Worm (Caenorhabditis elegans) whole organism, L3 larva: ENCODE measurements around the gene acbp-6.

ENCODE experiments used
- R02D3.7 ChIP-seq: fragments of 150-350 bp; optimal IDR thresholded peaks from 2 replicates; lab custom pipeline; 2014; ENCODE audit warnings: missing biosample characterization, missing genetic modification characterization
- ZK546.5 ChIP-seq: sonication (generic microtip); optimal IDR thresholded peaks from 2 replicates; lab custom pipeline; 2017; ENCODE audit warnings: missing biosample characterization, missing genetic modification characterization
- ama-1 ChIP-seq: fragments of 150-350 bp; optimal IDR thresholded peaks from 2 replicates; lab custom pipeline; 2018
- ceh-16 ChIP-seq: sonication (generic microtip); optimal IDR thresholded peaks from 2 replicates; lab custom pipeline; 2017; ENCODE audit warnings: missing biosample characterization, missing genetic modification characterization
- ceh-28 ChIP-seq: fragments of 150-350 bp; optimal IDR thresholded peaks from 2 replicates; lab custom pipeline; 2014; ENCODE audit warnings: missing biosample characterization, missing genetic modification reagents, missing genetic modification characterization
- ceh-82 ChIP-seq: fragments of 150-350 bp; optimal IDR thresholded peaks from 2 replicates; lab custom pipeline; 2014; ENCODE audit warnings: missing biosample characterization, missing genetic modification characterization
- ceh-9 ChIP-seq: sonication (generic microtip); optimal IDR thresholded peaks from 2 replicates; lab custom pipeline; 2018; ENCODE audit warnings: missing biosample characterization, missing genetic modification characterization
- daf-12 ChIP-seq: fragments of 150-350 bp; optimal IDR thresholded peaks from 2 replicates; lab custom pipeline; 2014; ENCODE audit warnings: missing biosample characterization, missing genetic modification reagents, missing genetic modification characterization
- egl-27 ChIP-seq: sonication (generic microtip); optimal IDR thresholded peaks from 4 replicates; lab custom pipeline; 2017; ENCODE audit warnings: missing biosample characterization, missing genetic modification reagents, missing genetic modification characterization
- elt-1 ChIP-seq: fragments of 150-350 bp; optimal IDR thresholded peaks from 2 replicates; lab custom pipeline; 2014; ENCODE audit warnings: missing biosample characterization, missing genetic modification characterization
- elt-2 ChIP-seq: sonication (generic microtip); optimal IDR thresholded peaks from 2 replicates; lab custom pipeline; 2016; ENCODE audit warnings: missing genetic modification reagents, mild to moderate bottlenecking, missing genetic modification characterization, missing compliant biosample characterization
- eor-1 ChIP-seq, 2 experiments: fragments of 150-350 bp; optimal IDR thresholded peaks; 2 replicates each; lab custom pipeline; 2014 to 2018; ENCODE audit warnings: missing biosample characterization in 2 of 2, missing genetic modification characterization in 2 of 2
- fkh-10 ChIP-seq: sonication (generic microtip); optimal IDR thresholded peaks from 2 replicates; lab custom pipeline; 2017; ENCODE audit warnings: missing biosample characterization, missing genetic modification reagents, missing genetic modification characterization
- fkh-2 ChIP-seq: fragments of 150-350 bp; optimal IDR thresholded peaks from 2 replicates; lab custom pipeline; 2014; ENCODE audit warnings: missing biosample characterization, missing genetic modification reagents, missing genetic modification characterization
- fos-1 ChIP-seq: fragments of 150-350 bp; optimal IDR thresholded peaks from 2 replicates; lab custom pipeline; 2014; ENCODE audit warnings: missing biosample characterization, missing genetic modification characterization
- hmg-11 ChIP-seq: sonication (generic microtip); optimal IDR thresholded peaks from 2 replicates; lab custom pipeline; 2016; ENCODE audit warnings: missing genetic modification characterization, missing compliant biosample characterization
- jun-1 ChIP-seq: fragments of 150-350 bp; optimal IDR thresholded peaks from 2 replicates; lab custom pipeline; 2014; ENCODE audit warnings: missing biosample characterization, missing genetic modification reagents, missing genetic modification characterization
- lin-15B ChIP-seq: fragments of 150-350 bp; optimal IDR thresholded peaks from 2 replicates; lab custom pipeline; 2014; ENCODE audit warnings: missing biosample characterization, missing genetic modification characterization
- lin-39 ChIP-seq: fragments of 150-350 bp; optimal IDR thresholded peaks from 2 replicates; lab custom pipeline; 2018; ENCODE audit warnings: missing biosample characterization, missing genetic modification reagents, missing genetic modification characterization
- lsy-12 ChIP-seq: sonication (generic microtip); optimal IDR thresholded peaks from 2 replicates; lab custom pipeline; 2016; ENCODE audit warnings: mild to moderate bottlenecking, missing genetic modification characterization, missing compliant biosample characterization
- mdl-1 ChIP-seq: fragments of 150-350 bp; optimal IDR thresholded peaks from 2 replicates; lab custom pipeline; 2014; ENCODE audit warnings: missing biosample characterization, missing genetic modification characterization
- mml-1 ChIP-seq: fragments of 150-350 bp; sonication (generic microtip); optimal IDR thresholded peaks from 3 replicates; lab custom pipeline; 2014; ENCODE audit warnings: missing biosample characterization, missing genetic modification characterization
- nhr-11 ChIP-seq: fragments of 150-350 bp; optimal IDR thresholded peaks from 2 replicates; lab custom pipeline; 2014; ENCODE audit warnings: missing biosample characterization, missing genetic modification characterization
- nhr-12 ChIP-seq: fragments of 150-350 bp; optimal IDR thresholded peaks from 2 replicates; lab custom pipeline; 2014; ENCODE audit warnings: missing biosample characterization, missing genetic modification characterization
- nhr-23 ChIP-seq: fragments of 150-350 bp; optimal IDR thresholded peaks from 2 replicates; lab custom pipeline; 2014; ENCODE audit warnings: missing biosample characterization, missing genetic modification reagents, missing genetic modification characterization
- nhr-25 ChIP-seq: sonication (generic microtip); optimal IDR thresholded peaks from 2 replicates; lab custom pipeline; 2017; ENCODE audit warnings: missing biosample characterization, missing genetic modification characterization
- nhr-28 ChIP-seq: fragments of 150-350 bp; optimal IDR thresholded peaks from 2 replicates; lab custom pipeline; 2014; ENCODE audit warnings: missing biosample characterization, missing genetic modification characterization
- nhr-76 ChIP-seq: fragments of 150-350 bp; sonication (generic microtip); optimal IDR thresholded peaks from 5 replicates; lab custom pipeline; 2014; ENCODE audit warnings: missing biosample characterization, missing genetic modification characterization
- nhr-77 ChIP-seq: fragments of 150-350 bp; optimal IDR thresholded peaks from 2 replicates; lab custom pipeline; 2014; ENCODE audit warnings: missing biosample characterization, missing genetic modification characterization
- pha-4 ChIP-seq: fragments of 150-350 bp; optimal IDR thresholded peaks from 2 replicates; lab custom pipeline; 2014; ENCODE audit warnings: missing biosample characterization, missing genetic modification reagents, missing genetic modification characterization
- pqm-1 ChIP-seq: fragments of 150-350 bp; optimal IDR thresholded peaks from 2 replicates; lab custom pipeline; 2017; ENCODE audit warnings: missing biosample characterization, missing genetic modification characterization, inconsistent platforms
- snpc-4 ChIP-seq: fragments of 150-350 bp; optimal IDR thresholded peaks from 2 replicates; lab custom pipeline; 2014; ENCODE audit warnings: missing biosample characterization, missing genetic modification characterization
- tbx-2 ChIP-seq: sonication (generic microtip); optimal IDR thresholded peaks from 2 replicates; lab custom pipeline; 2016; ENCODE audit warnings: mild to moderate bottlenecking, missing genetic modification characterization, missing compliant biosample characterization
- unc-39 ChIP-seq: sonication (generic microtip); optimal IDR thresholded peaks from 4 replicates; lab custom pipeline; 2017; ENCODE audit warnings: missing biosample characterization, missing genetic modification characterization
- ztf-11 ChIP-seq: fragments of 150-350 bp; optimal IDR thresholded peaks from 2 replicates; lab custom pipeline; 2014; ENCODE audit warnings: missing biosample characterization, missing genetic modification characterization

Gene acbp-6

ce11 chrII:11973632-11974031 is at the start of gene acbp-6:
acbp-6 (minus strand) TSS chrII:11973732.
- TF ChIP-seq mml-1 (tag; lab: Kevin White, UChicago): no peak
- TF ChIP-seq fos-1 (tag; lab: Kevin White, UChicago): no peak
- no peak for TF ChIP-seq egl-27 (tag; lab: Kevin White, UChicago)
- TF ChIP-seq nhr-76: no peak
- no peak for TF ChIP-seq hmg-11 (tag; lab: Kevin White, UChicago)
- TF ChIP-seq nhr-12 (tag; lab: Kevin White, UChicago): no peak
- TF ChIP-seq elt-2 (tag; lab: Kevin White, UChicago): no peak
- no peak for TF ChIP-seq R02D3.7
- TF ChIP-seq fkh-10 (GFP tag; lab: Kevin White, UChicago): no peak
- no peak for TF ChIP-seq ceh-82 (tag; lab: Kevin White, UChicago)

- no peak for TF ChIP-seq ZK546.5
- TF ChIP-seq mml-1 (tag; lab: Kevin White, UChicago): no peak
- TF ChIP-seq nhr-12 (tag; lab: Kevin White, UChicago): no peak
- no peak for TF ChIP-seq egl-27 (tag; lab: Kevin White, UChicago)
- TF ChIP-seq daf-12: no peak
- no peak for TF ChIP-seq mdl-1 (tag; lab: Kevin White, UChicago)
- no peak for TF ChIP-seq jun-1 (tag; lab: Kevin White, UChicago)
- TF ChIP-seq, all 47 proteins: peak for 0
Measured at ce11 chrII:12008772-12009171, 35.2 kb upstream of the acbp-6 start, which contains the start of gene glb-29. glb-29 (plus strand) TSS chrII:12009072.

ce11 chrII:12006575-12007098 is 33.1 kb upstream of the acbp-6 start, which contains the start of gene mcm-2:
mcm-2 (minus strand) TSS chrII:12006625.
- TF ChIP-seq snpc-4 (peak; percentile 14), nhr-23 (tag; lab: Kevin White, UChicago) (peak; percentile 25), tbx-2 (tag; lab: Kevin White, UChicago) (no peak), nhr-11 (tag; lab: Kevin White, UChicago) (no peak), ZK546.5 (no peak), lin-15B (tag; lab: Kevin White, UChicago) (peak; percentile 81), daf-12 (no peak), elt-1 (tag; lab: Kevin White, UChicago) (peak; percentile 31), pha-4 (tag; lab: Kevin White, UChicago) (peak; percentile 67), R02D3.7 (peak; percentile 19), elt-2 (tag; lab: Kevin White, UChicago) (peak; percentile 33), nhr-77 (peak; percentile 15), pqm-1 (tag; lab: Kevin White, UChicago) (no peak)

- TF ChIP-seq ceh-28 (tag; lab: Kevin White, UChicago): no peak
- TF ChIP-seq nhr-76: no peak
Measured at ce11 chrII:12005981-12006380, 32.4 kb upstream of the acbp-6 start.

ce11 chrII:11998903-11999302 is 25.4 kb upstream of the acbp-6 start, which contains the start of gene Y17G7B.23:
Y17G7B.23 (plus strand) TSS chrII:11999203.
- TF ChIP-seq ztf-11 (no peak), R02D3.7 (no peak), pqm-1 (tag; lab: Kevin White, UChicago) (no peak), unc-39 (tag; lab: Kevin White, UChicago) (no peak), fos-1 (tag; lab: Kevin White, UChicago) (no peak), ceh-16 (tag; lab: Kevin White, UChicago) (no peak), ceh-82 (tag; lab: Kevin White, UChicago) (no peak), jun-1 (tag; lab: Kevin White, UChicago) (no peak), nhr-76 (no peak), elt-2 (tag; lab: Kevin White, UChicago) (no peak), lsy-12 (no peak), nhr-25 (no peak), nhr-28 (tag; lab: Kevin White, UChicago) (no peak), hmg-11 (tag; lab: Kevin White, UChicago) (no peak), ceh-9 (tag; lab: Kevin White, UChicago) (no peak), lin-39 (tag; lab: Kevin White, UChicago) (no peak), ama-1 (lab: Kevin White, UChicago) (no peak), fkh-2 (no peak), snpc-4 (no peak), eor-1 (tag; optimal IDR thresholded peaks at IDR 0.05; lab: Kevin White, UChicago) (no peak)
